Worm (Caenorhabditis elegans) whole organism, L2 larva: ENCODE data around the gene fbxa-84.

Source experiments
- F13H6.1 ChIP-seq: sonication (generic microtip); optimal IDR thresholded peaks from 2 replicates; lab custom pipeline; 2016; ENCODE audit warnings: missing genetic modification characterization, missing compliant biosample characterization
- R02D3.7 ChIP-seq: fragments of 150-350 bp; optimal IDR thresholded peaks from 2 replicates; lab custom pipeline; 2014; ENCODE audit warnings: missing biosample characterization, missing genetic modification characterization
- ama-1 ChIP-seq: fragments of 150-350 bp; optimal IDR thresholded peaks from 2 replicates; lab custom pipeline; 2018; ENCODE audit warnings: inconsistent platforms
- blmp-1 ChIP-seq: sonication (generic microtip); optimal IDR thresholded peaks from 2 replicates; lab custom pipeline; 2017; ENCODE audit warnings: missing genetic modification characterization, mild to moderate bottlenecking, missing compliant biosample characterization, antibody characterized with exemption, moderate library complexity; ENCODE audit not compliant: insufficient read depth
- lin-13 ChIP-seq: fragments of 150-350 bp; optimal IDR thresholded peaks from 2 replicates; lab custom pipeline; 2014; ENCODE audit warnings: missing biosample characterization, missing genetic modification reagents, missing genetic modification characterization
- unc-62 ChIP-seq: fragments of 150-350 bp; optimal IDR thresholded peaks from 2 replicates; lab custom pipeline; 2014; ENCODE audit warnings: missing biosample characterization, missing genetic modification reagents, missing genetic modification characterization
- ztf-1 ChIP-seq: fragments of 200-800 bp; sonication (Bioruptor generic); conservative IDR thresholded peaks from 2 replicates; pipeline ENCODE4 v1.3.6; 2022; ENCODE audit warnings: missing genetic modification characterization, missing compliant biosample characterization

DNA sequence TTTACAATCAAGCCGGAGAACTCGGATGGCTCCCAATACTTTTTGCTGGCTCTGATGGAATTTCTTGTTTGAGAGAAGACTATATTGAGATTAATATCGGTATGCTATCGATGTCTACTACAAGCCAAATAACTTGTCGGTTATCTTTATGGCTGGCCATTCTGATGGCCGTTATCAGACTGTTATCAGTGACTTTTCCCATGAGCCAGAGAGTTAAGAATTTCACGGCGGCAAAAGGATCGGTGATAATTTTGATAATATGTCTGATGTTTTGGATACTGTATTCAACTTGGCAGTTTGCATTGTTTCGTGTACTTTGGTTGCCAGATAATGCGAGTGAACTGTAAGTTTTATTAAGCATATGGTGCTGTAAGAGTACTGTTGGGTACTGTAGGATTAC lies 44.0 kb downstream of the fbxa-84 start:
- TF ChIP-seq R02D3.7 (tag; lab: Kevin White, UChicago) (no peak), F13H6.1 (no peak), ama-1 (lab: Kevin White, UChicago) (no peak), ztf-1 (GFP tag; lab: Robert Waterston, UW) (no peak), lin-13 (no peak), blmp-1 (no peak), unc-62 (GFP tag; lab: Kevin White, UChicago) (no peak)
